Fruit fly (Drosophila melanogaster): ENCODE measurements around the gene sowah.

Gene sowah

DNA sequence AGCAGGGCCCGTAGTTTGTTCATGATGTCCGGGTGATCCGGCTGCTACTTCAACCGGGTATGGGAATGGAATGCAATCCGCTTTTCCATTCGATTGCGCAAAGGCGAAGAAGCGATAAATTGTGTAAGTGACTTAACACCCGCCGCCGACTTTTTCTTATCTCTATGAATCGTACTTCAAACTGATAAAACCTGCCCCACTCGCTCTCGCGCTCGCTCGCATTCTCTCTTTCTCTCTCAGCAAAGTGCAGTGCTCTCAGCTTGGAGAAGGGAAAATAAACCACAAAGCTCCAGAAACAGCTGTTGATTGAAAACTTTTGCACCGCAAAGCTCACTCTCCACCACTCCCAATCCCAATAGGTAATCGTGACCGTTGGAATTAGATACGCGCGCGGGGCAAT, 82.4 kb downstream of the sowah start (continued):
- no peak for TF ChIP-seq CG5245 (GFP tag; optimal IDR thresholded peaks at IDR 0.05)
- TF ChIP-seq Jarid2 (GFP tag; optimal IDR thresholded peaks at IDR 0.05) = no peak
- TF ChIP-seq hbn (GFP tag; IDR thresholded peaks at IDR 0.05; ENCODE audit: partially characterized antibody) = peak; percentile 28; the same call in 1 of the 2 replicates
- TF ChIP-seq Dll (GFP tag; IDR thresholded peaks at IDR 0.05; ENCODE audit: partially characterized antibody) = 0 out of 4 replicates have a peak, but pooled peaks have one; percentile 31
- TF ChIP-seq ci (GFP tag; IDR thresholded peaks at IDR 0.05) = 0 out of 3 replicates have a peak, but pooled peaks have one; percentile 37
- TF ChIP-seq ato (GFP tag; IDR thresholded peaks at IDR 0.05; ENCODE audit: partially characterized antibody) = 0 out of 2 replicates have a peak, but pooled peaks have one; percentile 15
- peak in 1 of 2 experiments; percentile 63 for TF ChIP-seq crp (GFP tag; optimal IDR thresholded peaks at IDR 0.05)
- TF ChIP-seq CG3838 (GFP tag; optimal IDR thresholded peaks at IDR 0.05) = no peak
- no peak for TF ChIP-seq CG11696 (GFP tag; IDR thresholded peaks at IDR 0.05)
- no peak for TF ChIP-seq Lpt (GFP tag; optimal IDR thresholded peaks at IDR 0.05)
- TF ChIP-seq CG2129 (GFP tag; IDR thresholded peaks at IDR 0.05; ENCODE audit: partially characterized antibody) = no peak
- no peak for TF ChIP-seq Mrtf (GFP tag; IDR thresholded peaks at IDR 0.05)
- TF ChIP-seq nom (GFP tag; optimal IDR thresholded peaks at IDR 0.05) = peak; percentile 43
- no peak for TF ChIP-seq slou (GFP tag; optimal IDR thresholded peaks at IDR 0.05)
- no peak for TF ChIP-seq chn (GFP tag; optimal IDR thresholded peaks at IDR 0.05)
- no peak for TF ChIP-seq CG6854 (GFP tag; optimal IDR thresholded peaks at IDR 0.05)
- TF ChIP-seq CG7839 (tag; optimal IDR thresholded peaks at IDR 0.05) = no peak
- TF ChIP-seq CG17612 (GFP tag; IDR thresholded peaks at IDR 0.05) = no peak
- TF ChIP-seq Dfd (GFP tag; optimal IDR thresholded peaks at IDR 0.05) = no peak
- no peak for TF ChIP-seq ind (GFP tag; optimal IDR thresholded peaks at IDR 0.05)
- TF ChIP-seq cas (GFP tag; IDR thresholded peaks at IDR 0.05) = no peak
- no peak for TF ChIP-seq CG31365 (tag; optimal IDR thresholded peaks at IDR 0.05)
- TF ChIP-seq run (tag; optimal IDR thresholded peaks at IDR 0.05) = no peak
- no peak for TF ChIP-seq bigmax (GFP tag; optimal IDR thresholded peaks at IDR 0.05)
- TF ChIP-seq ac (GFP tag; optimal IDR thresholded peaks at IDR 0.05) = no peak
- TF ChIP-seq CG17385 (GFP tag; optimal IDR thresholded peaks at IDR 0.05) = peak; percentile 2
- TF ChIP-seq CG2199 (GFP tag; IDR thresholded peaks at IDR 0.05) = no peak
- TF ChIP-seq sim (GFP tag; IDR thresholded peaks at IDR 0.05) = 0 out of 2 replicates have a peak, but pooled peaks have one; percentile 23
- TF ChIP-seq amos (GFP tag; IDR thresholded peaks at IDR 0.05; ENCODE audit: partially characterized antibody) = no peak
